Fruit fly (Drosophila melanogaster): Measurements from ENCODE around the gene Nedd4.

Nedd4 gene

dm6 chr3L:17529511-17530194 is at the start of gene Nedd4, which contains the start of gene Edc3 (continued):
- TF ChIP-seq lov (optimal IDR thresholded peaks at IDR 0.05) (no peak), lov (GFP tag; IDR thresholded peaks at IDR 0.05) (no peak), lilli (GFP tag; optimal IDR thresholded peaks at IDR 0.05) (no peak), Sox100B (GFP tag; optimal IDR thresholded peaks at IDR 0.05) (peak; percentile 30), CG9876 (GFP tag; optimal IDR thresholded peaks at IDR 0.05) (no peak), Optix (GFP tag; IDR thresholded peaks at IDR 0.05) (no peak), pfk (GFP tag; optimal IDR thresholded peaks at IDR 0.05) (no peak), CG7928 (GFP tag; optimal IDR thresholded peaks at IDR 0.05) (peak; percentile 40), CG10543 (GFP tag; optimal IDR thresholded peaks at IDR 0.05) (peak; percentile 39), HmgZ (tag; optimal IDR thresholded peaks at IDR 0.05) (no peak), ftz-f1 (GFP tag; optimal IDR thresholded peaks at IDR 0.05) (no peak), otp (GFP tag; IDR thresholded peaks at IDR 0.05) (no peak), HmgD (GFP tag; optimal IDR thresholded peaks at IDR 0.05) (no peak), tio (GFP tag; optimal IDR thresholded peaks at IDR 0.05) (no peak), H2.0 (GFP tag; IDR thresholded peaks at IDR 0.05) (no peak), Elba2 (GFP tag; optimal IDR thresholded peaks at IDR 0.05) (peak; percentile 53), trh (GFP tag; optimal IDR thresholded peaks at IDR 0.05) (no peak), E2f2 (GFP tag; IDR thresholded peaks at IDR 0.05) (peak; percentile 20; the same call in 1 of the 2 replicates), Deaf1 (tag; optimal IDR thresholded peaks at IDR 0.05) (no peak), CG17359 (tag; optimal IDR thresholded peaks at IDR 0.05) (no peak), CG18599 (GFP tag; optimal IDR thresholded peaks at IDR 0.05) (peak; percentile 26), grau (tag; optimal IDR thresholded peaks at IDR 0.05) (peak; percentile 32), corto (GFP tag; optimal IDR thresholded peaks at IDR 0.05) (no peak), Hr3 (GFP tag; optimal IDR thresholded peaks at IDR 0.05) (no peak), CG8089 (GFP tag; optimal IDR thresholded peaks at IDR 0.05) (no peak), vnd (GFP tag; IDR thresholded peaks at IDR 0.05; ENCODE audit: partially characterized antibody) (no peak), D19A (tag; optimal IDR thresholded peaks at IDR 0.05) (peak; percentile 41), zf30C (GFP tag; optimal IDR thresholded peaks at IDR 0.05) (no peak), Antp (GFP tag; optimal IDR thresholded peaks at IDR 0.05) (no peak), CG4617 (GFP tag; optimal IDR thresholded peaks at IDR 0.05; ENCODE audit: borderline replicate concordance) (peak; percentile 71), CG12104 (GFP tag; optimal IDR thresholded peaks at IDR 0.05) (no peak), gsb (GFP tag; IDR thresholded peaks at IDR 0.05) (no peak), CG6854 (GFP tag; optimal IDR thresholded peaks at IDR 0.05) (no peak), fd3F (GFP tag; optimal IDR thresholded peaks at IDR 0.05) (no peak), CG12769 (tag; optimal IDR thresholded peaks at IDR 0.05) (no peak), ATbp (GFP tag; optimal IDR thresholded peaks at IDR 0.05) (no peak), repo (GFP tag; optimal IDR thresholded peaks at IDR 0.05) (no peak), Dp (GFP tag; optimal IDR thresholded peaks at IDR 0.05) (peak; percentile 19), CG10274 (GFP tag; optimal IDR thresholded peaks at IDR 0.05) (no peak), CG5245 (GFP tag; optimal IDR thresholded peaks at IDR 0.05) (no peak), Doc2 (GFP tag; IDR thresholded peaks at IDR 0.05) (no peak), CG3726 (GFP tag; IDR thresholded peaks at IDR 0.05) (no peak), Xbp1 (GFP tag; optimal IDR thresholded peaks at IDR 0.05) (no peak), Ets97D (GFP tag; optimal IDR thresholded peaks at IDR 0.05) (no peak), CG6765 (GFP tag; optimal IDR thresholded peaks at IDR 0.05) (peak; percentile 50), slp2 (GFP tag; optimal IDR thresholded peaks at IDR 0.05) (no peak), CG6813 (GFP tag; optimal IDR thresholded peaks at IDR 0.05) (no peak), CG7745 (tag; optimal IDR thresholded peaks at IDR 0.05) (no peak), CG1603 (tag; optimal IDR thresholded peaks at IDR 0.05) (no peak), MTF-1 (GFP tag; optimal IDR thresholded peaks at IDR 0.05; ENCODE audit: borderline replicate concordance) (no peak)
